Worm (Caenorhabditis elegans) whole organism, L3 larva: ENCODE results near the gene sdz-10.

ENCODE experiments used
- aly-2 ChIP-seq: fragments of 150-350 bp; optimal IDR thresholded peaks from 2 replicates; lab custom pipeline; 2014; ENCODE audit warnings: missing biosample characterization, missing genetic modification characterization
- elt-1 ChIP-seq: fragments of 150-350 bp; optimal IDR thresholded peaks from 2 replicates; lab custom pipeline; 2014; ENCODE audit warnings: missing biosample characterization, missing genetic modification characterization
- elt-3 ChIP-seq, 3 experiments: fragments of 150-350 bp in 1 of 3; sonication (generic microtip) in 2 of 3; optimal IDR thresholded peaks; 2 replicates in 2 of 3; 4 replicates in 1 of 3; lab custom pipeline; 2014 to 2017; ENCODE audit warnings: missing biosample characterization in 3 of 3, missing genetic modification characterization in 3 of 3
- fos-1 ChIP-seq: fragments of 150-350 bp; optimal IDR thresholded peaks from 2 replicates; lab custom pipeline; 2014; ENCODE audit warnings: missing biosample characterization, missing genetic modification characterization
- lin-15B ChIP-seq: fragments of 150-350 bp; optimal IDR thresholded peaks from 2 replicates; lab custom pipeline; 2014; ENCODE audit warnings: missing biosample characterization, missing genetic modification characterization
- lin-39 ChIP-seq: fragments of 150-350 bp; optimal IDR thresholded peaks from 2 replicates; lab custom pipeline; 2018; ENCODE audit warnings: missing biosample characterization, missing genetic modification reagents, missing genetic modification characterization
- nhr-28 ChIP-seq: fragments of 150-350 bp; optimal IDR thresholded peaks from 2 replicates; lab custom pipeline; 2014; ENCODE audit warnings: missing biosample characterization, missing genetic modification characterization
- pha-4 ChIP-seq: fragments of 150-350 bp; optimal IDR thresholded peaks from 2 replicates; lab custom pipeline; 2014; ENCODE audit warnings: missing biosample characterization, missing genetic modification reagents, missing genetic modification characterization
- pqm-1 ChIP-seq: fragments of 150-350 bp; optimal IDR thresholded peaks from 2 replicates; lab custom pipeline; 2017; ENCODE audit warnings: missing biosample characterization, missing genetic modification characterization, inconsistent platforms
- skn-1 ChIP-seq: fragments of 150-350 bp; optimal IDR thresholded peaks from 2 replicates; lab custom pipeline; 2014; ENCODE audit warnings: missing biosample characterization, missing genetic modification characterization
- unc-62 ChIP-seq: fragments of 150-350 bp; sonication (generic microtip); optimal IDR thresholded peaks from 4 replicates; lab custom pipeline; 2014; ENCODE audit warnings: missing biosample characterization, missing genetic modification reagents, missing genetic modification characterization
- zag-1 ChIP-seq: fragments of 150-350 bp; optimal IDR thresholded peaks from 2 replicates; lab custom pipeline; 2014; ENCODE audit warnings: missing biosample characterization, missing genetic modification characterization
- ztf-11 ChIP-seq: fragments of 150-350 bp; optimal IDR thresholded peaks from 2 replicates; lab custom pipeline; 2014; ENCODE audit warnings: missing biosample characterization, missing genetic modification characterization

DNA sequence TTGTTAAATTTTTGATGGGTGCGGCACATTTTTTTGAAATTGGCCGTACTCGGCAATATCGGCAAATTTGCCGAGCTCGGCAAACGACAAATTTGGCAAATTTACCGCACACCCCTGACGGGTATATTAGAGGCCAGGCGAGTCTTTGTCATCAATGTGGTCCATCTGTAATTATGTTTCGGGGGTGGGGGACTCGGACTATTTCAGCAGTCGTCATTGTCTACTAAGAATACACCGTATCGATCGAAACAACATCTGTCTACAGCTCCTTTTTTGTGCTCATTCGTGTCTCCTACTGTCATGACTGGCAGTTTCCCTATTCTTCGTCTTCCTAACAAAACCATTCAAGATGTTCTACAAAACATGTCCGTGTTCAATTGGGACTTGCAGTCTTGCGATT lies 5.7 kb downstream of the sdz-10 start, which contains the start of gene F08D12.15:
- TF ChIP-seq pqm-1 (tag; lab: Kevin White, UChicago) (no peak), fos-1 (tag; lab: Kevin White, UChicago) (no peak), aly-2 (tag; lab: Kevin White, UChicago) (no peak), pha-4 (tag; lab: Kevin White, UChicago) (no peak), zag-1 (no peak), elt-3 (tag; optimal IDR thresholded peaks at IDR 0.05; lab: Kevin White, UChicago) (no peak), lin-39 (tag; lab: Kevin White, UChicago) (no peak), ztf-11 (no peak), nhr-28 (no peak), skn-1 (tag; lab: Kevin White, UChicago) (no peak), lin-15B (tag; lab: Kevin White, UChicago) (no peak), elt-1 (tag; lab: Kevin White, UChicago) (no peak), unc-62 (GFP tag; lab: Kevin White, UChicago) (no peak)
